Fruit fly (Drosophila melanogaster) whole organism, embryonic: ENCODE measurements around the gene bor.
A peak's percentile ranks its signal among the peaks of the same experiment; 100 is the strongest.

Source experiments
- CG10959 ChIP-seq: fragments of 200-800 bp; sonication (Bioruptor generic); IDR thresholded peaks from 2 replicates; pipeline ENCODE4 v1.3.6; 2022; ENCODE audit warnings: missing biosample characterization, missing genetic modification characterization
- CG11456 ChIP-seq: fragments of 200-800 bp; sonication (Bioruptor generic); IDR thresholded peaks from 3 replicates; pipeline ENCODE4 v1.3.6; 2022; ENCODE audit warnings: missing biosample characterization, missing genetic modification characterization
- CG11504 ChIP-seq: fragments of 200-800 bp; sonication (Bioruptor generic); optimal IDR thresholded peaks from 3 replicates; lab custom pipeline; 2019; ENCODE audit warnings: missing biosample characterization, mild to moderate bottlenecking, missing genetic modification characterization, moderate library complexity
- CG12299 ChIP-seq: fragments of 200-800 bp; sonication (Bioruptor generic); optimal IDR thresholded peaks from 2 replicates; lab custom pipeline; 2018; ENCODE audit warnings: missing biosample characterization, mild to moderate bottlenecking, missing genetic modification characterization
- CG15514 ChIP-seq: fragments of 200-800 bp; sonication (Bioruptor generic); optimal IDR thresholded peaks from 3 replicates; lab custom pipeline; 2017; ENCODE audit warnings: missing biosample characterization, missing genetic modification characterization, mild to moderate bottlenecking, moderate library complexity, missing genetic modification reagents
- CG1647 ChIP-seq: fragments of 200-800 bp; sonication (Bioruptor generic); optimal IDR thresholded peaks from 3 replicates; lab custom pipeline; 2016; ENCODE audit warnings: missing biosample characterization, missing genetic modification characterization
- CG17328 ChIP-seq: fragments of 200-800 bp; sonication (Bioruptor generic); IDR thresholded peaks from 2 replicates; pipeline ENCODE4 v1.3.6; 2022; ENCODE audit warnings: missing biosample characterization, missing genetic modification characterization
- CG31224 ChIP-seq: fragments of 200-800 bp; sonication (Bioruptor generic); IDR thresholded peaks from 2 replicates; pipeline ENCODE4 v1.3.6; 2022; ENCODE audit warnings: missing biosample characterization, missing genetic modification characterization
- CG34376 ChIP-seq: fragments of 200-800 bp; sonication (Bioruptor generic); optimal IDR thresholded peaks from 2 replicates; lab custom pipeline; 2018; ENCODE audit warnings: missing biosample characterization, mild to moderate bottlenecking, missing genetic modification characterization
- CG34422 ChIP-seq: fragments of 200-800 bp; sonication (Bioruptor generic); IDR thresholded peaks from 3 replicates; pipeline ENCODE4 v1.3.6; 2022; ENCODE audit warnings: missing biosample characterization, missing genetic modification characterization
- CG42726 ChIP-seq: fragments of 200-800 bp; sonication (Bioruptor generic); IDR thresholded peaks from 2 replicates; pipeline ENCODE4 v1.3.6; 2022; ENCODE audit warnings: missing biosample characterization, missing genetic modification characterization; ENCODE audit not compliant: partially characterized antibody
- CG4328 ChIP-seq: fragments of 200-800 bp; sonication (Bioruptor generic); optimal IDR thresholded peaks from 3 replicates; lab custom pipeline; 2017; ENCODE audit warnings: missing biosample characterization, missing genetic modification reagents, missing genetic modification characterization
- CG4707 ChIP-seq: fragments of 200-800 bp; sonication (Bioruptor generic); optimal IDR thresholded peaks from 2 replicates; lab custom pipeline; 2018; ENCODE audit warnings: missing biosample characterization, mild to moderate bottlenecking, missing genetic modification characterization, moderate library complexity
- CG5180 ChIP-seq: fragments of 200-800 bp; sonication (Bioruptor generic); optimal IDR thresholded peaks from 3 replicates; lab custom pipeline; 2017; ENCODE audit warnings: missing biosample characterization, missing genetic modification characterization, mild to moderate bottlenecking, moderate library complexity, missing genetic modification reagents
- CG6765 ChIP-seq: fragments of 200-800 bp; sonication (Bioruptor generic); optimal IDR thresholded peaks from 3 replicates; lab custom pipeline; 2017; ENCODE audit warnings: missing biosample characterization, mild to moderate bottlenecking, missing genetic modification characterization
- CG6854 ChIP-seq: fragments of 200-800 bp; sonication (Bioruptor generic); optimal IDR thresholded peaks from 3 replicates; lab custom pipeline; 2017; ENCODE audit warnings: missing biosample characterization, mild to moderate bottlenecking, missing genetic modification characterization
- CG7271 ChIP-seq: fragments of 200-800 bp; sonication (Bioruptor generic); optimal IDR thresholded peaks from 2 replicates; lab custom pipeline; 2018; ENCODE audit warnings: missing biosample characterization, mild to moderate bottlenecking, missing genetic modification characterization, moderate library complexity
- CkIIα-i1 ChIP-seq: fragments of 200-800 bp; sonication (Bioruptor generic); IDR thresholded peaks from 2 replicates; pipeline ENCODE4 v1.3.6; 2022; ENCODE audit warnings: missing biosample characterization, missing genetic modification characterization
- Dek ChIP-seq: fragments of 200-800 bp; sonication (Bioruptor generic); optimal IDR thresholded peaks from 3 replicates; lab custom pipeline; 2019; ENCODE audit warnings: missing biosample characterization, mild to moderate bottlenecking, missing genetic modification characterization, moderate library complexity
- Dfd ChIP-seq, 2 experiments: fragments of >200 bp; optimal IDR thresholded peaks; 2 replicates each; lab custom pipeline; 2017; ENCODE audit warnings: missing biosample characterization in 2 of 2, missing genetic modification characterization in 2 of 2
- Doc2 ChIP-seq: fragments of 200-800 bp; sonication (Bioruptor generic); IDR thresholded peaks from 2 replicates; pipeline ENCODE4 v1.3.6; 2022; ENCODE audit warnings: missing biosample characterization, missing genetic modification characterization
- E2f1 ChIP-seq: fragments of 200-800 bp; sonication (Bioruptor generic); IDR thresholded peaks from 2 replicates; pipeline ENCODE4 v1.3.6; 2022; ENCODE audit warnings: missing biosample characterization, missing genetic modification characterization
- H15 ChIP-seq: fragments of 200-800 bp; sonication (Bioruptor generic); IDR thresholded peaks from 3 replicates; pipeline ENCODE4 v1.3.6; 2022; ENCODE audit warnings: missing biosample characterization, missing genetic modification characterization
- HLHmδ ChIP-seq: fragments of 200-800 bp; sonication (Bioruptor generic); optimal IDR thresholded peaks from 2 replicates; lab custom pipeline; 2018; ENCODE audit warnings: missing biosample characterization, mild to moderate bottlenecking, missing genetic modification characterization, moderate library complexity
- Hsf ChIP-seq: fragments of 200-800 bp; sonication (Bioruptor generic); optimal IDR thresholded peaks from 3 replicates; lab custom pipeline; 2016; ENCODE audit warnings: missing biosample characterization, missing genetic modification characterization
- NC2α ChIP-seq: fragments of 200-800 bp; sonication (Bioruptor generic); optimal IDR thresholded peaks from 2 replicates; lab custom pipeline; 2016; ENCODE audit warnings: missing biosample characterization, missing genetic modification characterization
- Poxn ChIP-seq: fragments of 200-800 bp; sonication (Bioruptor generic); IDR thresholded peaks from 2 replicates; pipeline ENCODE4 v1.3.6; 2022; ENCODE audit warnings: missing biosample characterization, missing genetic modification characterization
- Ptx1 ChIP-seq: fragments of 200-800 bp; sonication (Bioruptor generic); IDR thresholded peaks from 2 replicates; pipeline ENCODE4 v1.3.6; 2022; ENCODE audit warnings: missing biosample characterization, missing genetic modification characterization
- Sry-δ ChIP-seq: fragments of 200-800 bp; sonication (Bioruptor generic); optimal IDR thresholded peaks from 2 replicates; lab custom pipeline; 2016; ENCODE audit warnings: missing biosample characterization, missing genetic modification characterization
- TFAM ChIP-seq: fragments of 200-800 bp; sonication (Bioruptor generic); optimal IDR thresholded peaks from 2 replicates; lab custom pipeline; 2017; ENCODE audit warnings: missing biosample characterization, missing genetic modification characterization, inconsistent platforms
- bowl ChIP-seq: fragments of 200-800 bp; sonication (Bioruptor generic); IDR thresholded peaks from 2 replicates; pipeline ENCODE4 v1.3.6; 2022; ENCODE audit warnings: missing biosample characterization, missing genetic modification characterization
- chif ChIP-seq, 2 experiments: fragments of 200-800 bp; sonication (Bioruptor generic); optimal IDR thresholded peaks; 3 replicates each; lab custom pipeline; 2016; ENCODE audit warnings: missing biosample characterization in 2 of 2, missing genetic modification characterization in 2 of 2
- corto ChIP-seq: fragments of 200-800 bp; sonication (Bioruptor generic); optimal IDR thresholded peaks from 2 replicates; lab custom pipeline; 2016; ENCODE audit warnings: missing biosample characterization, mild to moderate bottlenecking, missing genetic modification characterization, moderate library complexity
- dati ChIP-seq: fragments of 200-800 bp; sonication (Bioruptor generic); IDR thresholded peaks from 2 replicates; pipeline ENCODE4 v1.3.6; 2022; ENCODE audit warnings: missing biosample characterization, missing genetic modification characterization
- ems ChIP-seq: fragments of 200-800 bp; sonication (Bioruptor generic); optimal IDR thresholded peaks from 3 replicates; lab custom pipeline; 2016; ENCODE audit warnings: missing biosample characterization, missing genetic modification characterization
- ftz-f1 ChIP-seq: fragments of 200-800 bp; sonication (Bioruptor generic); optimal IDR thresholded peaks from 2 replicates; lab custom pipeline; 2016; ENCODE audit warnings: missing biosample characterization, missing genetic modification characterization
- gcm ChIP-seq: fragments of 200-800 bp; sonication (Bioruptor generic); optimal IDR thresholded peaks from 2 replicates; lab custom pipeline; 2019; ENCODE audit warnings: missing biosample characterization, mild to moderate bottlenecking, missing genetic modification characterization, moderate library complexity
- grn ChIP-seq: fragments of 200-800 bp; sonication (Bioruptor generic); optimal IDR thresholded peaks from 3 replicates; lab custom pipeline; 2017; ENCODE audit warnings: missing biosample characterization, missing genetic modification characterization
- gro ChIP-seq: fragments of 200-800 bp; sonication (Bioruptor generic); optimal IDR thresholded peaks from 2 replicates; lab custom pipeline; 2016; ENCODE audit warnings: missing biosample characterization, missing genetic modification characterization
- jumu ChIP-seq: fragments of 200-800 bp; sonication (Bioruptor generic); optimal IDR thresholded peaks from 3 replicates; lab custom pipeline; 2016; ENCODE audit warnings: missing biosample characterization, missing genetic modification characterization
- kah ChIP-seq: fragments of 200-800 bp; sonication (Bioruptor generic); optimal IDR thresholded peaks from 2 replicates; lab custom pipeline; 2018; ENCODE audit warnings: missing biosample characterization, mild to moderate bottlenecking, missing genetic modification characterization
- ken ChIP-seq: fragments of 200-800 bp; sonication (Bioruptor generic); IDR thresholded peaks from 3 replicates; pipeline ENCODE4 v1.3.6; 2022; ENCODE audit warnings: missing biosample characterization, missing genetic modification characterization
- kni ChIP-seq: fragments of 200-800 bp; sonication (Bioruptor generic); optimal IDR thresholded peaks from 3 replicates; lab custom pipeline; 2017; ENCODE audit warnings: mild to moderate bottlenecking, missing biosample characterization, missing genetic modification reagents, missing genetic modification characterization
- lola ChIP-seq, 3 experiments: fragments of >200 bp in 2 of 3; fragments of 200-800 bp in 1 of 3; sonication (Bioruptor generic) in 1 of 3; optimal IDR thresholded peaks; 2 replicates each; lab custom pipeline; 2017 to 2019; ENCODE audit warnings: missing biosample characterization in 3 of 3, missing genetic modification characterization in 3 of 3, mild to moderate bottlenecking in 1 of 3, moderate library complexity in 1 of 3
- nau ChIP-seq: fragments of 200-800 bp; sonication (Bioruptor generic); optimal IDR thresholded peaks from 3 replicates; lab custom pipeline; 2017; ENCODE audit warnings: missing biosample characterization, mild to moderate bottlenecking, missing genetic modification characterization, missing genetic modification reagents
- ranshi ChIP-seq: fragments of 200-800 bp; sonication (Bioruptor generic); IDR thresholded peaks from 2 replicates; pipeline ENCODE4 v1.3.6; 2022; ENCODE audit warnings: missing biosample characterization, missing genetic modification characterization
- rib ChIP-seq: fragments of 200-800 bp; sonication (Bioruptor generic); IDR thresholded peaks from 2 replicates; pipeline ENCODE4 v1.3.6; 2022; ENCODE audit warnings: missing biosample characterization, missing genetic modification characterization
- stc ChIP-seq: fragments of 200-800 bp; sonication (Bioruptor generic); IDR thresholded peaks from 2 replicates; pipeline ENCODE4 v1.3.6; 2022; ENCODE audit warnings: missing biosample characterization, missing genetic modification characterization
- wdn ChIP-seq: fragments of 200-800 bp; sonication (Bioruptor generic); IDR thresholded peaks from 2 replicates; pipeline ENCODE4 v1.3.6; 2022; ENCODE audit warnings: missing biosample characterization, missing genetic modification characterization
- wor ChIP-seq: fragments of 200-800 bp; sonication (Bioruptor generic); IDR thresholded peaks from 2 replicates; pipeline ENCODE4 v1.3.6; 2022; ENCODE audit warnings: missing biosample characterization, missing genetic modification characterization

Gene bor

DNA sequence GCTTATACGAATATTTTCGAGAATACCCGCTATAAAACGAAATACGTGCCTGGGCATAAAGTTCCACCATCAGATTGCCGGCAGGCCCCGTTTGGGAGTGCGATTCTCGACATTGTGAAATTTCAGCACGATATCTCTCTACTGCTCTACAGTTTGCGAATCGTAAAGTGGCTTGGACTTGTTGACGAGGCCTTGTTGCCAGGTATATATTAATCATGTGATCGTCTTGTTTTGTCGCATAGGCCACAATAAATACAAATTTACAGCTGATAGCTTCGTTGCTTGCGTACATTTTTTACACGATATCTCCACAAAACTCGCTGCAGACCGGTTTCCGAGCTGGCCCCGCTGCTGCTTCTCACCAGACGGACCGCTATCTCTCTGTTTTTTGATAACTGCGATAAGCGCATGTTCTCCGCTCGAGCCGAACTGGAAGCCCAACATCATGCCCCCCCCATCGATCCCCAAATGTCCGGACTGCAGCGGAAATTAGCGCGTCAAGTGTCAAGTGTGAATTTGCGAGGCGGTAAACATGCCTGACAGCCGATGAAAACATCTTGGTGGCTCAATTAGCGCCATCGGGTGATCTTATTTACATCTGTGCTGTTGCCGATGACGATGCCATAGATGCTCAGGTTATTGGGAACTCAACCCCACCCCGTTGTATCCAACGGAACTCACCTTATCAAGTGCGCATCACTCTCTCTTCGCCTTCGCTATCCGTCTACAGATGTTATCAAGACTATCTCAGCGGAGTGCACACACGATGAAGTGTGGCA, 45.6 kb upstream of the bor start (continued):
- 0 out of 2 replicates have a peak, but pooled peaks have one; percentile 40 for TF ChIP-seq wdn (GFP tag; lab: Robert Waterston, UW)
- TF ChIP-seq ems (GFP tag; lab: Kevin White, UChicago) = no peak
- TF ChIP-seq gro (GFP tag; lab: Kevin White, UChicago) = no peak
- TF ChIP-seq ken (GFP tag; lab: Robert Waterston, UW) = no peak
- TF ChIP-seq CG42726 (GFP tag; lab: Robert Waterston, UW) = no peak
- peak; percentile 18 for TF ChIP-seq Hsf
- TF ChIP-seq CG17328 (GFP tag; lab: Robert Waterston, UW) = peak; percentile 51; the same call in 1 of the 2 replicates
- TF ChIP-seq E2f1 (GFP tag; lab: Robert Waterston, UW) = peak; percentile 47; the same call in 1 of the 2 replicates
- TF ChIP-seq lola (GFP tag; optimal IDR thresholded peaks at IDR 0.05; lab: Kevin White, UChicago) = peak in 1 of 3 experiments; percentile 3
- no peak for TF ChIP-seq CG6765 (GFP tag; lab: Kevin White, UChicago)
- TF ChIP-seq ranshi (GFP tag; lab: Robert Waterston, UW) = no peak
- no peak for TF ChIP-seq Dfd (GFP tag; optimal IDR thresholded peaks at IDR 0.05; lab: Kevin White, UChicago)
- no peak for TF ChIP-seq Doc2 (GFP tag; lab: Robert Waterston, UW)
- no peak for TF ChIP-seq CG6854 (GFP tag; lab: Kevin White, UChicago)
- no peak for TF ChIP-seq kah (GFP tag; lab: Kevin White, UChicago)
- TF ChIP-seq Ptx1 (GFP tag; lab: Robert Waterston, UW) = no peak
- no peak for TF ChIP-seq H15
- no peak for TF ChIP-seq HLHmδ (GFP tag; lab: Kevin White, UChicago)
- TF ChIP-seq Poxn (GFP tag; lab: Robert Waterston, UW) = no peak
- no peak for TF ChIP-seq CG11456 (GFP tag; lab: Robert Waterston, UW)
- TF ChIP-seq bowl (GFP tag; lab: Robert Waterston, UW) = no peak
- TF ChIP-seq dati = no peak
- TF ChIP-seq stc = peak; percentile 43; the same call in 1 of the 2 replicates
- TF ChIP-seq CG5180 = no peak
- TF ChIP-seq CG15514 = peak; percentile 27
- no peak for TF ChIP-seq CG34422 (GFP tag; lab: Robert Waterston, UW)
- peak; percentile 12 for TF ChIP-seq Sry-δ
- TF ChIP-seq CG4328 (GFP tag; lab: Kevin White, UChicago) = no peak
- TF ChIP-seq CG1647 (GFP tag; lab: Kevin White, UChicago) = no peak
- TF ChIP-seq kni (GFP tag; lab: Kevin White, UChicago) = peak; percentile 46
- no peak for TF ChIP-seq gcm
- TF ChIP-seq CkIIα-i1 (GFP tag; lab: Robert Waterston, UW) = no peak
- no peak for TF ChIP-seq jumu (GFP tag; lab: Kevin White, UChicago)
- no peak for TF ChIP-seq rib (GFP tag; lab: Robert Waterston, UW)
- no peak for TF ChIP-seq nau (GFP tag; lab: Kevin White, UChicago)
- TF ChIP-seq Dek (tag; lab: Kevin White, UChicago) = no peak
- TF ChIP-seq wor (GFP tag; lab: Robert Waterston, UW) = no peak
- TF ChIP-seq CG4707 (GFP tag; lab: Kevin White, UChicago) = no peak
- TF ChIP-seq CG10959 (GFP tag; lab: Robert Waterston, UW) = no peak
- no peak for TF ChIP-seq corto (GFP tag; lab: Kevin White, UChicago)
- TF ChIP-seq CG31224 (GFP tag; lab: Robert Waterston, UW) = no peak
- peak in 1 of 2 experiments; percentile 11 for TF ChIP-seq chif (GFP tag; optimal IDR thresholded peaks at IDR 0.05; lab: Kevin White, UChicago)
- no peak for TF ChIP-seq TFAM (GFP tag; lab: Kevin White, UChicago)
- no peak for TF ChIP-seq CG12299
- TF ChIP-seq grn (GFP tag; lab: Kevin White, UChicago) = peak; percentile 70
- no peak for TF ChIP-seq CG34376 (GFP tag; lab: Kevin White, UChicago)
- TF ChIP-seq ftz-f1 = no peak
- TF ChIP-seq NC2α (GFP tag; lab: Kevin White, UChicago) = no peak
- TF ChIP-seq CG7271 (tag; lab: Kevin White, UChicago) = no peak
- no peak for TF ChIP-seq CG11504
